In the genomic region with DNA sequence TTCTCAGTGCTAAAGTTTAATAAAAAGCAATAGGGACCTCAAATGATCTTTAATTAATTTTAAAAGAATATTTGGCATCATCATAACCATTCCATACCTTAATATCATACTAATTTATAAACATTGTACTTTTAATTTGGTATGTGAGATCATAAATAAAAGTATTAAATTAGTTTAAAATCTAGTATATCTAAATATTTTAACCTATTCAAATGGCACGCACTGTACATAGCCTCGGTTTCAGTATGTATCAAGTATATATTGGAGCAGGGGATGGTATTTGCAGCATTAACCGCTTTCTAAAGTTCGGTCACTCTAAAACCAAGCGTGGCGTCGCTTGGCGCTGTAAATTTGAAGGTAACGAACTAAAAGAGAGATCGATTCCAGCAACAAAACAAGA, we compare ENCODE assay signal across 1 fruit fly cellular context.
A peak's percentile ranks its signal among the peaks of the same experiment; 100 is the strongest.
TF ChIP-seq lines count a peak whose summit lies in the region.

Gene pav, plus strand, starts transcription at position 307 of the 400 bp plus-strand sequence.

TF ChIP-seq in whole organism, embryonic, 481 proteins besides CTCF, POLR2A, EP300 and RAD21 (continued from another document):
- TF ChIP-seq CG2202 (tag; optimal IDR thresholded peaks at IDR 0.05; lab: Kevin White, UChicago) (no peak), CG9932 (GFP tag; IDR thresholded peaks at IDR 0.05; lab: Robert Waterston, UW) (peak; percentile 53), nerfin-1 (tag; optimal IDR thresholded peaks at IDR 0.05; lab: Kevin White, UChicago) (peak; percentile 44), CrebB (tag; optimal IDR thresholded peaks at IDR 0.05; lab: Kevin White, UChicago) (peak; percentile 2), BEAF-32 (GFP tag; optimal IDR thresholded peaks at IDR 0.05; lab: Kevin White, UChicago) (peak; percentile 47), danr (GFP tag; IDR thresholded peaks at IDR 0.05; lab: Robert Waterston, UW) (no peak), ci (GFP tag; IDR thresholded peaks at IDR 0.05; lab: Robert Waterston, UW) (no peak), btn (GFP tag; optimal IDR thresholded peaks at IDR 0.05; lab: Kevin White, UChicago) (no peak), CG9817 (tag; optimal IDR thresholded peaks at IDR 0.05; lab: Kevin White, UChicago) (peak; percentile 50), CG17612 (GFP tag; IDR thresholded peaks at IDR 0.05; lab: Robert Waterston, UW) (no peak), ham (GFP tag; IDR thresholded peaks at IDR 0.05; lab: Robert Waterston, UW) (no peak), CG3838 (GFP tag; optimal IDR thresholded peaks at IDR 0.05; lab: Kevin White, UChicago) (no peak), HmgZ (tag; optimal IDR thresholded peaks at IDR 0.05; lab: Kevin White, UChicago) (peak; percentile 72), CG1233 (GFP tag; optimal IDR thresholded peaks at IDR 0.05; lab: Kevin White, UChicago) (no peak), mld (GFP tag; IDR thresholded peaks at IDR 0.05; lab: Robert Waterston, UW; ENCODE audit: partially characterized antibody) (no peak), Nf-YC (tag; optimal IDR thresholded peaks at IDR 0.05; lab: Kevin White, UChicago) (no peak), CG14441 (GFP tag; IDR thresholded peaks at IDR 0.05; lab: Robert Waterston, UW) (peak; percentile 55), NFAT (GFP tag; IDR thresholded peaks at IDR 0.05; lab: Robert Waterston, UW) (peak; percentile 19; the same call in 1 of the 2 replicates), abd-A (tag; optimal IDR thresholded peaks at IDR 0.05; lab: Kevin White, UChicago) (no peak), Hr3 (GFP tag; optimal IDR thresholded peaks at IDR 0.05; lab: Kevin White, UChicago) (peak; percentile 18), pros (GFP tag; optimal IDR thresholded peaks at IDR 0.05; lab: Kevin White, UChicago) (no peak), CG9727 (GFP tag; optimal IDR thresholded peaks at IDR 0.05; lab: Kevin White, UChicago) (peak; percentile 10), CG15514 (GFP tag; optimal IDR thresholded peaks at IDR 0.05; lab: Kevin White, UChicago) (peak; percentile 58), CG14667 (GFP tag; IDR thresholded peaks at IDR 0.05; lab: Robert Waterston, UW) (peak; percentile 4; the same call in 1 of the 2 replicates), repo (GFP tag; optimal IDR thresholded peaks at IDR 0.05; lab: Kevin White, UChicago) (no peak), stc (GFP tag; IDR thresholded peaks at IDR 0.05; lab: Robert Waterston, UW) (peak; percentile 72), Ets65A (GFP tag; lab: Kevin White, UChicago) (no peak), Meics (GFP tag; optimal IDR thresholded peaks at IDR 0.05; lab: Kevin White, UChicago) (no peak), CG13123 (GFP tag; optimal IDR thresholded peaks at IDR 0.05; lab: Kevin White, UChicago) (no peak), nau (GFP tag; optimal IDR thresholded peaks at IDR 0.05; lab: Kevin White, UChicago) (no peak), pfk (GFP tag; optimal IDR thresholded peaks at IDR 0.05; lab: Kevin White, UChicago) (no peak), CG6765 (GFP tag; optimal IDR thresholded peaks at IDR 0.05; lab: Kevin White, UChicago) (no peak), CG34376 (GFP tag; optimal IDR thresholded peaks at IDR 0.05; lab: Kevin White, UChicago) (no peak), CG12769 (tag; optimal IDR thresholded peaks at IDR 0.05; lab: Kevin White, UChicago) (no peak), Dek (tag; optimal IDR thresholded peaks at IDR 0.05; lab: Kevin White, UChicago) (peak; percentile 35), Sin3A (optimal IDR thresholded peaks at IDR 0.05; lab: Kevin White, UChicago) (no peak), gcm (GFP tag; optimal IDR thresholded peaks at IDR 0.05; lab: Kevin White, UChicago) (no peak), caup (GFP tag; optimal IDR thresholded peaks at IDR 0.05; lab: Kevin White, UChicago; ENCODE audit: severe bottlenecking) (no peak), CG12236 (GFP tag; optimal IDR thresholded peaks at IDR 0.05; lab: Kevin White, UChicago) (no peak), schlank (tag; optimal IDR thresholded peaks at IDR 0.05; lab: Kevin White, UChicago) (no peak), CG9609 (GFP tag; optimal IDR thresholded peaks at IDR 0.05; lab: Kevin White, UChicago) (no peak), gce (GFP tag; IDR thresholded peaks at IDR 0.05; lab: Robert Waterston, UW) (no peak), CG11085 (GFP tag; IDR thresholded peaks at IDR 0.05; lab: Robert Waterston, UW) (0 out of 2 replicates have a peak, but pooled peaks have one; percentile 11), cg (GFP tag; optimal IDR thresholded peaks at IDR 0.05; lab: Kevin White, UChicago) (no peak), CG13287 (GFP tag; IDR thresholded peaks at IDR 0.05; lab: Robert Waterston, UW; ENCODE audit: partially characterized antibody) (no peak; the same call in 1 of the 2 replicates), CG4730 (GFP tag; IDR thresholded peaks at IDR 0.05; lab: Robert Waterston, UW) (peak; percentile 44; the same call in 1 of the 2 replicates), oc (tag; optimal IDR thresholded peaks at IDR 0.05; lab: Kevin White, UChicago) (no peak), YL-1 (GFP tag; optimal IDR thresholded peaks at IDR 0.05; lab: Kevin White, UChicago) (peak; percentile 66), CG11695 (GFP tag; IDR thresholded peaks at IDR 0.05; lab: Robert Waterston, UW) (peak; percentile 80), CG34224 (GFP tag; IDR thresholded peaks at IDR 0.05; lab: Robert Waterston, UW; ENCODE audit: partially characterized antibody) (no peak), hbn (GFP tag; IDR thresholded peaks at IDR 0.05; lab: Robert Waterston, UW; ENCODE audit: partially characterized antibody) (no peak), nmo (GFP tag; optimal IDR thresholded peaks at IDR 0.05; lab: Kevin White, UChicago) (peak; percentile 60), ab (GFP tag; optimal IDR thresholded peaks at IDR 0.05; lab: Kevin White, UChicago) (no peak), ken (GFP tag; IDR thresholded peaks at IDR 0.05; lab: Robert Waterston, UW) (no peak), pnt (GFP tag; optimal IDR thresholded peaks at IDR 0.05; lab: Kevin White, UChicago) (no peak), CG10431 (GFP tag; optimal IDR thresholded peaks at IDR 0.05; lab: Kevin White, UChicago) (no peak), pho (GFP tag; optimal IDR thresholded peaks at IDR 0.05; lab: Kevin White, UChicago) (no peak), CG6683 (GFP tag; optimal IDR thresholded peaks at IDR 0.05; lab: Kevin White, UChicago) (no peak), CG14050 (GFP tag; IDR thresholded peaks at IDR 0.05; lab: Robert Waterston, UW) (no peak), gsb (GFP tag; IDR thresholded peaks at IDR 0.05; lab: Robert Waterston, UW) (no peak), CG9437 (GFP tag; optimal IDR thresholded peaks at IDR 0.05; lab: Kevin White, UChicago) (no peak), mam (GFP tag; optimal IDR thresholded peaks at IDR 0.05; lab: Kevin White, UChicago) (no peak), zfh2 (GFP tag; optimal IDR thresholded peaks at IDR 0.05; lab: Kevin White, UChicago) (no peak), CG9215 (GFP tag; IDR thresholded peaks at IDR 0.05; lab: Robert Waterston, UW) (no peak), grau (tag; optimal IDR thresholded peaks at IDR 0.05; lab: Kevin White, UChicago) (peak; percentile 65), CG43689 (GFP tag; IDR thresholded peaks at IDR 0.05; lab: Robert Waterston, UW) (no peak), CG2678 (tag; optimal IDR thresholded peaks at IDR 0.05; lab: Kevin White, UChicago) (no peak), CG31388 (GFP tag; optimal IDR thresholded peaks at IDR 0.05; lab: Kevin White, UChicago) (no peak), GATAe (GFP tag; conservative IDR thresholded peaks at IDR 0.05; lab: Robert Waterston, UW) (no peak), crol (GFP tag; IDR thresholded peaks at IDR 0.05; lab: Robert Waterston, UW) (no peak), ara (GFP tag; IDR thresholded peaks at IDR 0.05; lab: Robert Waterston, UW) (no peak), CG32772 (GFP tag; IDR thresholded peaks at IDR 0.05; lab: Robert Waterston, UW) (0 out of 2 replicates have a peak, but pooled peaks have one; percentile 27), Sox100B (GFP tag; optimal IDR thresholded peaks at IDR 0.05; lab: Kevin White, UChicago) (no peak), MBD-R2 (GFP tag; IDR thresholded peaks at IDR 0.05; lab: Robert Waterston, UW) (peak; percentile 63; the same call in 1 of the 2 replicates), CG12155 (GFP tag; optimal IDR thresholded peaks at IDR 0.05; lab: Kevin White, UChicago) (peak; percentile 19), dimm (GFP tag; IDR thresholded peaks at IDR 0.05; lab: Robert Waterston, UW) (no peak), twi (tag; optimal IDR thresholded peaks at IDR 0.05; lab: Kevin White, UChicago) (no peak), E2f2 (GFP tag; IDR thresholded peaks at IDR 0.05; lab: Robert Waterston, UW) (peak; percentile 93), Mad (GFP tag; optimal IDR thresholded peaks at IDR 0.05; lab: Kevin White, UChicago) (peak; percentile 4), CG17802 (tag; optimal IDR thresholded peaks at IDR 0.05; lab: Kevin White, UChicago) (no peak), vvl (GFP tag; IDR thresholded peaks at IDR 0.05; lab: Robert Waterston, UW) (peak; percentile 70), phol (tag; optimal IDR thresholded peaks at IDR 0.05; lab: Kevin White, UChicago) (peak; percentile 64), TFAM (GFP tag; optimal IDR thresholded peaks at IDR 0.05; lab: Kevin White, UChicago) (no peak), CG13424 (tag; optimal IDR thresholded peaks at IDR 0.05; lab: Kevin White, UChicago) (peak; percentile 53), CG3163 (GFP tag; optimal IDR thresholded peaks at IDR 0.05; lab: Kevin White, UChicago) (no peak), tll (GFP tag; optimal IDR thresholded peaks at IDR 0.05; lab: Kevin White, UChicago) (no peak), CG1602 (GFP tag; optimal IDR thresholded peaks at IDR 0.05; lab: Kevin White, UChicago) (no peak)
